Fruit fly (Drosophila melanogaster): Measurements from ENCODE around the gene Utx.

Utx gene

DNA sequence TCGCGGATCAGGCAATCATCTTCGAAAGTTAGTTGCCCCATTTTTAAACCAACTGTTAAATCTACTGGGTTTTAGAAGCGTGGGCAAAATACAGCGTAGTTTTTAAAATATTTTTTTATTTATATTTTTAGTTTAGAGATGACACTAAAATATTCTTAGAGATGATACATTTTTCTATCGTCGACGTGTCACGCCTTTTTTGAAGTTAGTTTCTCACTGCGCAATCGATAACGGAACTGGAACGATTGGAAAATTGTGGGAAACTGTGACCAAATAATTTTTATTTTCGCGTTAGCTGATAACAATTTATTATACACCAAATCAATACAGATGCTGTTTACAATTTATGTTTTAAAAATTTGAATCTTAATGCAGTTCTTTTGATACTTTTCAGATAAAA lies at the start of gene Utx:
Gene Utx, minus strand, starts transcription at position 154 of the 400 bp plus-strand sequence.
- TF ChIP-seq usp (GFP tag; optimal IDR thresholded peaks at IDR 0.05) = no peak
- no peak for TF ChIP-seq CG8478 (optimal IDR thresholded peaks at IDR 0.05)
- no peak for TF ChIP-seq psq (optimal IDR thresholded peaks at IDR 0.05)
- TF ChIP-seq Dll (optimal IDR thresholded peaks at IDR 0.05) = no peak

dm6 chr2L:10327790-10328189 lies 49.2 kb upstream of the Utx start, which contains the start of gene RnrL:
Gene RnrL, minus strand, starts transcription at chr2L:10327943.
- TF ChIP-seq pan (optimal IDR thresholded peaks at IDR 0.05) (no peak), psq (optimal IDR thresholded peaks at IDR 0.05) (no peak), EcR (GFP tag; optimal IDR thresholded peaks at IDR 0.05) (no peak), usp (GFP tag; optimal IDR thresholded peaks at IDR 0.05) (no peak), Dll (optimal IDR thresholded peaks at IDR 0.05) (no peak), CG8478 (optimal IDR thresholded peaks at IDR 0.05) (no peak)

DNA sequence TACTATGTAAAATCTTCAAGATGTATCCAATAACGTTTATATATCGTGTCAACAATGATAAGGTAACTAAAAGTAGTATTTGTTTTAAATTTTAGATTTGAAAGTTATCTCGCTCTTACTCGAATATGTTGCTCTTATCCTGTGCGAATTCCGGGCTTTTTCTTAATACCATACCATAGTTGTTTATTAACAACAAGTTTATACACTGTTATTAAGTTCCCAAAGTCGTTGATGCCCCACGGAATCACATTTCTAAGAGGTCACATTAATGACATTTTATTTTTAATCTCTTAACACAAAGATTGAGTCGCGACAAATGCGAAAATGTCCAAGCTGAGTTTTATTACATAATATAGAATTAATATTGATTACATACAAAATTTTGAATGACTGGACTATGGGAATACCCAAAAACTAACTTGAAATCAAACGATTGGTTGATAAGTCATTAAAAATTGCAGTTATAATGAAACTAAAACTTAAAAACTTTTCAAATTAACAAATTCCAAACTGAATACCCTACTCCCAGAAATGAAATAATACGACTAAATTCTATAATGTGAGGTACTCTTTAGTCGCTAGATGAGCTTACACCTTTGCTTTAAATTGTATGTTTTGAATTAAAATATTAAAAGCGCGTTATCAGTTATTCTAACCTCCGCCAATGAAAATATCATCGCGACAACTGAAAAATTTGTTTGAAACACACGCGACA lies 44.3 kb upstream of the Utx start, which contains the start of gene CG5381:
Gene CG5381, minus strand, starts transcription at position 330 of the 715 bp plus-strand sequence.
- TF ChIP-seq EcR (GFP tag; optimal IDR thresholded peaks at IDR 0.05) = no peak
- no peak for TF ChIP-seq pan (optimal IDR thresholded peaks at IDR 0.05)

DNA sequence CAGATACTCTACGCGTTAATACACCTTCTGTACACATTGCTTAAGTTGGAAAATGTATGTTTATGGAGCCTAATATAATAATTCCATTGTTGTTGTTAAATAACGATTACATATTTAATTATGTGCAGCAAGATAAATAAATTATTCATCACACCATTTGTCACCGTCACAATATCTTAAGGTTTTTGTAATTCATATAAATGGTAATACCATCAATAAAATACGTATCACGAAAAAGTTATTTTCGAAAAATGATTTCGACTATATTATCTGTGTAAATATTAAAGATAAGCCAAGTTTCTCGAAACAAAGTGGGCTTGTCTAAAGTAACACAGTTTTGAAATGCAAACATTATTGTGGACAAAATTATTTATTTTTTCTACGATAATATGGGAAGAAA lies 43.6 kb upstream of the Utx start, which contains the start of gene CG4995:
Gene CG4995, plus strand, starts transcription at position 301 of the 400 bp plus-strand sequence.
- no peak for TF ChIP-seq Dll (optimal IDR thresholded peaks at IDR 0.05)
- no peak for TF ChIP-seq pan (optimal IDR thresholded peaks at IDR 0.05)
- no peak for TF ChIP-seq usp (GFP tag; optimal IDR thresholded peaks at IDR 0.05)
- no peak for TF ChIP-seq EcR (GFP tag; optimal IDR thresholded peaks at IDR 0.05)
- TF ChIP-seq psq (optimal IDR thresholded peaks at IDR 0.05) = no peak
- no peak for TF ChIP-seq CG8478 (optimal IDR thresholded peaks at IDR 0.05)

- TF ChIP-seq pan (optimal IDR thresholded peaks at IDR 0.05) = no peak
- no peak for TF ChIP-seq usp (GFP tag; optimal IDR thresholded peaks at IDR 0.05)
- no peak for TF ChIP-seq Dll (optimal IDR thresholded peaks at IDR 0.05)
- no peak for TF ChIP-seq CG8478 (optimal IDR thresholded peaks at IDR 0.05)
- TF ChIP-seq EcR (GFP tag; optimal IDR thresholded peaks at IDR 0.05) = peak in 1 of 2 experiments; percentile 41
Observed at dm6 chr2L:10321612-10322011, 43.0 kb upstream of the Utx start.

- TF ChIP-seq pan (optimal IDR thresholded peaks at IDR 0.05) (no peak), usp (GFP tag; optimal IDR thresholded peaks at IDR 0.05) (no peak), psq (optimal IDR thresholded peaks at IDR 0.05) (no peak), CG8478 (optimal IDR thresholded peaks at IDR 0.05) (no peak), EcR (GFP tag; optimal IDR thresholded peaks at IDR 0.05) (no peak), Dll (optimal IDR thresholded peaks at IDR 0.05) (no peak)
Observed at dm6 chr2L:10321036-10321583, 42.5 kb upstream of the Utx start.

DNA sequence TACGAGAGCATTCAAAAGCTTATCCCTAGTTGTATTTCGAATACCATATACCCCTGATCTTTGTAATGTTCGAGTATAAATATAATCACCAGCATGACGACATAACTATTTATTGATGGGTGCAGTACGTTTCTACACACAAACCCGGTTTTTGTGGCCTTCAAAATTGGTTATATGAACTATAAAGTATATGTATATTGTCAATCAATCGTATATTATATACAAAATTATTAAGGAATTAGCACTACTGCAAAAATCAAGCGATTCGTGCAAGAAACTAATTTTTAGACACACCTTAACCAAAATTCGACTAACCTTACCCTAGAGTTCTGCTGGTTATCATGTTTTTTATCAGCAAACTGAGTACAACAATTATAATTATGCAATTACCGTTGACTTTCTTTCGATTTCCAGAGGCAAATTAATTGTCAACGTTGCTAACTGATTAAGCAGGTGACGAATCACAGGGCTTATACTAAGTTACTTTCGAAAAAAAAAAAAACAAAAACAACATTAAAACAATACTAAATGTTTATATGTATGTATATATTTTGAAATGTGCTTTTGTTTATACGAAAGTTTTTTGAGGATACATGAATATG lies 41.7 kb upstream of the Utx start:
- TF ChIP-seq psq (optimal IDR thresholded peaks at IDR 0.05) (no peak), EcR (GFP tag; optimal IDR thresholded peaks at IDR 0.05) (no peak), pan (optimal IDR thresholded peaks at IDR 0.05) (no peak), usp (GFP tag; optimal IDR thresholded peaks at IDR 0.05) (no peak), Dll (optimal IDR thresholded peaks at IDR 0.05) (no peak), CG8478 (optimal IDR thresholded peaks at IDR 0.05) (no peak)

DNA sequence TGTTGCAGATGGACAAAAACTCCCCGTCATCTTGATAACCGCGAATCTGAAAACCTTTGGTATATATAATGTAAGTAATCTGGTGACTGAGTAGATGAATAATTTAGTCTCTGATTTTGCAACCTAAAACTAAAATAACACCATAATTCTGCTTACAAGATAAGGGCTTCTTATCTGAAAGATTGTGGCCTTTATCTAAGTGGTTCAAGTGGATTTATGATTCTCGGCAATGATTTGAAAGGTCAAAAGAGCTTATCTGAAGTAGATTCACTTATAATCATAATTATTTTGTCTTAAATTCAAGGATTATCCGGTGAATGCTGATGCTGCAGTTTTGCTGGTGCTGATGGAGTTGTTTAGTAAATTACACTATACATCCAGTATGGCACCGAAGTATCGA lies 37.3 kb upstream of the Utx start:
- no peak for TF ChIP-seq pan (optimal IDR thresholded peaks at IDR 0.05)

DNA sequence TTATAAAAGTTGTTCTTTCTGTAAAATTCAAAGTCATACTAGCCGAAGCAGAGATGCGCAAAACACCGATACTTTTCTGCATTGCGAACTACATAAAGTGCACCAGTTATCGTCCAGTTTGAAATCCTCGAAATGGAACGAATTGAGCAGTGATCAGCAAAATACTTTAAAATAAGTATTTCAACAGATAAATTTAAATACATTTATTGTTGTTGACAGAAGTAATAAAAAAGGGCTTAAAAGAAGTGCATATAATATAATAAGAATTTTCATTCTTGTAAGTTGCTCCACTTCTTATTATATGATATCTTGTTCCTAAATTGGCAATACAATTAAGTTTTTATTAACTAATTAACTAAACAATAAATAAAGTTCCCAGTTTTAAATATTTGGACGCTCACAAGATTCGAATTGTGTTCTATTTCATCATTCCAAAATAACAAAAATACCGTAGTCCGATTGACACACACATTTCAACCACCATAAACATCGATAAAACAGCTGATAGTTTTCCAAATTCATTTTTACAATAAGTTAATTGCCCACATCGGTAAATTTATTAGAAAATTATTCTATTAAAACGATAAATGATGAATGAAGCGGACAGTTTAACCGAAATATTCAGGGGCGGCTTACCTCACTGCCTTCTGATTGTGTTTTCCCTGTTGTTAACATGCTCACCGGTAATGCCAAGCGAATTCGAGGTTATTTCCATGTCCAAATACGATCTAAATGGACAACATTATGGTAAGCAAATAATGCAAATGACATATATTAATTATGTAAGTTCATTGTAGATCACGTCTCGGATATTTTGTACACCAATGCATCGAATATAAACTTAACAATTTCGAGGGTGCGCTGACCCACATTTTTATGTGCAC lies 36.0 kb upstream of the Utx start, which contains the start of the genes Usp14 and CG4972:
Gene Usp14, minus strand, starts transcription at position 70 of the 884 bp plus-strand sequence.
Gene CG4972, plus strand, starts transcription at position 466 of the 884 bp plus-strand sequence.
- no peak for TF ChIP-seq CG8478 (optimal IDR thresholded peaks at IDR 0.05)
- TF ChIP-seq psq (optimal IDR thresholded peaks at IDR 0.05) = no peak
- TF ChIP-seq usp (GFP tag; optimal IDR thresholded peaks at IDR 0.05) = no peak
- TF ChIP-seq pan (optimal IDR thresholded peaks at IDR 0.05) = no peak
- TF ChIP-seq EcR (GFP tag; optimal IDR thresholded peaks at IDR 0.05) = no peak
- no peak for TF ChIP-seq Dll (optimal IDR thresholded peaks at IDR 0.05)

dm6 chr2L:10311822-10312221 lies 33.2 kb upstream of the Utx start:
- TF ChIP-seq Dll (optimal IDR thresholded peaks at IDR 0.05) = no peak
- no peak for TF ChIP-seq CG8478 (optimal IDR thresholded peaks at IDR 0.05)

DNA sequence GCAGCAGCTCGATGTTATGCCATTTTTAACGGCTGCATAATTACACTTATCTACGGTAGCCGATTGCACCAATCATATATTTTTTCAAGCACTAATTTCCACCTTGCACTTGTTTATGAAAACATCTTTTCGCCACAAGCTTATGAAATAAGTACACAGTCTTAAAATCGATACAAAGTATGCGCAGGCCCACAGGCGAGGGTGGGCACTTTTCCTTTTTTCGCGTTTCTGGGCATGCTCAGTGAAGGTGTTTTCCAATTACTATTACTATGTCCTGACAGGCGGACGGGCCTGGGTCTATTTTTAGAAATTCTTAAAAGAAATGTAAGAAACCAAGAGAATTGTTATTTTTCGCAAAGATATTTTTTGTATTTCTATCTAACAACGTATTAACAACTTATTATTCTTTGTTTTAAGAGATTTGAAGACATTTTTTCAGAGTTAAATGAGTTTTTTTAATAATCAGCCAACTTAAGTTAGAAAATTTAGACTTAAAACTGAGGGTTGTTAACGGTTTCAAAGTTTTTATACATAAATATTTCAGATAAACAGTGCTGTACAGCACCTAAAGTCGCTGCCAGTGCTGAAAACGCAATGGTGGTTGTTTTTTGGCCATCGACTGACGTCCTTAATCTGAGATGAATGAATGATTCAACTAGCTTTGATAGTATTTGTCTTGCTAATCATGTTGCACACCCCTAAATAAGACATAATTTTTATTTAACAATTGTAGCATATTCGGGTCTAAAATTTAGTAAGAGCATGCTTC lies 32.2 kb upstream of the Utx start, which contains the start of gene Cdk5alpha:
Gene Cdk5alpha, minus strand, starts transcription at position 343 of the 769 bp plus-strand sequence.
- no peak for TF ChIP-seq CG8478 (optimal IDR thresholded peaks at IDR 0.05)
- TF ChIP-seq EcR (GFP tag; optimal IDR thresholded peaks at IDR 0.05) = no peak
- no peak for TF ChIP-seq usp (GFP tag; optimal IDR thresholded peaks at IDR 0.05)
- TF ChIP-seq pan (optimal IDR thresholded peaks at IDR 0.05) = no peak
- no peak for TF ChIP-seq psq (optimal IDR thresholded peaks at IDR 0.05)
- TF ChIP-seq Dll (optimal IDR thresholded peaks at IDR 0.05) = no peak
